Fruit fly (Drosophila melanogaster) whole organism, embryonic: ENCODE measurements around the gene CG3630.
A peak's percentile ranks its signal among the peaks of the same experiment; 100 is the strongest.

Experiments used
- Antp ChIP-seq: fragments of 200-800 bp; sonication (Bioruptor generic); optimal IDR thresholded peaks from 3 replicates; lab custom pipeline; 2016; ENCODE audit warnings: missing biosample characterization, missing genetic modification characterization
- B-H1 ChIP-seq: fragments of 200-800 bp; sonication (Bioruptor generic); IDR thresholded peaks from 3 replicates; pipeline ENCODE4 v1.3.6; 2022; ENCODE audit warnings: missing biosample characterization, missing genetic modification characterization
- CG10267 ChIP-seq: fragments of 200-800 bp; sonication (Bioruptor generic); optimal IDR thresholded peaks from 2 replicates; lab custom pipeline; 2018; ENCODE audit warnings: missing biosample characterization, mild to moderate bottlenecking, missing genetic modification characterization, moderate library complexity
- CG12659 ChIP-seq: fragments of 200-800 bp; sonication (Bioruptor generic); optimal IDR thresholded peaks from 3 replicates; lab custom pipeline; 2017; ENCODE audit warnings: mild to moderate bottlenecking, missing biosample characterization, missing genetic modification reagents, missing genetic modification characterization
- CG13894 ChIP-seq: fragments of 200-800 bp; sonication (Bioruptor generic); optimal IDR thresholded peaks from 3 replicates; lab custom pipeline; 2018; ENCODE audit warnings: missing biosample characterization, mild to moderate bottlenecking, missing genetic modification characterization, moderate library complexity
- CG14667 ChIP-seq: fragments of 200-800 bp; sonication (Bioruptor generic); IDR thresholded peaks from 2 replicates; pipeline ENCODE4 v1.3.6; 2022; ENCODE audit warnings: missing biosample characterization, missing genetic modification characterization
- CG1647 ChIP-seq: fragments of 200-800 bp; sonication (Bioruptor generic); optimal IDR thresholded peaks from 3 replicates; lab custom pipeline; 2016; ENCODE audit warnings: missing biosample characterization, missing genetic modification characterization
- CG16813 ChIP-seq: fragments of 200-800 bp; sonication (Bioruptor generic); IDR thresholded peaks from 3 replicates; pipeline ENCODE4 v1.3.6; 2022; ENCODE audit warnings: missing biosample characterization, missing genetic modification characterization; ENCODE audit not compliant: partially characterized antibody
- CG17361 ChIP-seq: fragments of 200-800 bp; sonication (Bioruptor generic); IDR thresholded peaks from 3 replicates; pipeline ENCODE4 v1.3.6; 2022; ENCODE audit warnings: missing biosample characterization, missing genetic modification characterization
- CG17829 ChIP-seq: fragments of 200-800 bp; optimal IDR thresholded peaks from 2 replicates; lab custom pipeline; 2019; ENCODE audit warnings: missing biosample characterization, mild to moderate bottlenecking, missing genetic modification characterization, moderate library complexity
- CG18262 ChIP-seq: fragments of 200-800 bp; optimal IDR thresholded peaks from 3 replicates; lab custom pipeline; 2019; ENCODE audit warnings: missing biosample characterization, mild to moderate bottlenecking, missing genetic modification characterization, moderate library complexity
- CG18476 ChIP-seq: fragments of 200-800 bp; sonication (Bioruptor generic); optimal IDR thresholded peaks from 2 replicates; lab custom pipeline; 2016; ENCODE audit warnings: missing biosample characterization, mild to moderate bottlenecking, missing genetic modification characterization
- CG2120 ChIP-seq: fragments of 200-800 bp; sonication (Bioruptor generic); optimal IDR thresholded peaks from 3 replicates; lab custom pipeline; 2016; ENCODE audit warnings: missing biosample characterization, missing genetic modification characterization
- CG7357 ChIP-seq: fragments of 200-800 bp; sonication (Bioruptor generic); IDR thresholded peaks from 3 replicates; pipeline ENCODE4 v1.3.6; 2022; ENCODE audit warnings: missing biosample characterization, missing genetic modification characterization
- CG7372 ChIP-seq: fragments of 200-800 bp; sonication (Bioruptor generic); IDR thresholded peaks from 2 replicates; pipeline ENCODE4 v1.3.6; 2022; ENCODE audit warnings: missing biosample characterization, missing genetic modification characterization
- CG7963 ChIP-seq: fragments of 200-800 bp; sonication (Bioruptor generic); IDR thresholded peaks from 3 replicates; pipeline ENCODE4 v1.3.6; 2022; ENCODE audit warnings: missing biosample characterization, missing genetic modification characterization; ENCODE audit not compliant: partially characterized antibody
- CG9437 ChIP-seq: fragments of 200-800 bp; sonication (Bioruptor generic); optimal IDR thresholded peaks from 2 replicates; lab custom pipeline; 2018; ENCODE audit warnings: missing biosample characterization, mild to moderate bottlenecking, missing genetic modification characterization
- CG9817 ChIP-seq: fragments of 200-800 bp; sonication (Bioruptor generic); optimal IDR thresholded peaks from 2 replicates; lab custom pipeline; 2018; ENCODE audit warnings: missing biosample characterization, mild to moderate bottlenecking, missing genetic modification characterization, moderate library complexity
- CrebB ChIP-seq: fragments of 200-800 bp; sonication (Bioruptor generic); optimal IDR thresholded peaks from 3 replicates; lab custom pipeline; 2018; ENCODE audit warnings: missing biosample characterization, mild to moderate bottlenecking, missing genetic modification characterization
- Dll ChIP-seq: fragments of 200-800 bp; sonication (Bioruptor generic); IDR thresholded peaks from 4 replicates; pipeline ENCODE4 v1.3.6; 2022; ENCODE audit warnings: missing biosample characterization, missing genetic modification characterization; ENCODE audit not compliant: partially characterized antibody
- Doc2 ChIP-seq: fragments of 200-800 bp; sonication (Bioruptor generic); IDR thresholded peaks from 2 replicates; pipeline ENCODE4 v1.3.6; 2022; ENCODE audit warnings: missing biosample characterization, missing genetic modification characterization
- Ets65A ChIP-seq: fragments of 200-800 bp; sonication (Bioruptor generic); peaks from one replicate; lab custom pipeline; 2016; ENCODE audit warnings: missing biosample characterization, missing genetic modification characterization
- Fer1 ChIP-seq: fragments of 200-800 bp; sonication (Bioruptor generic); optimal IDR thresholded peaks from 2 replicates; lab custom pipeline; 2017; ENCODE audit warnings: missing biosample characterization, mild to moderate bottlenecking, missing genetic modification characterization
- Fer3 ChIP-seq: fragments of 200-800 bp; sonication (Bioruptor generic); optimal IDR thresholded peaks from 2 replicates; lab custom pipeline; 2018; ENCODE audit warnings: missing biosample characterization, mild to moderate bottlenecking, missing genetic modification characterization, moderate library complexity
- Hr39 ChIP-seq: fragments of >200 bp; optimal IDR thresholded peaks from 2 replicates; lab custom pipeline; 2017
- Stat92E ChIP-seq, 3 experiments: fragments of >200 bp in 2 of 3; fragments of 200-800 bp in 1 of 3; sonication (Bioruptor generic) in 1 of 3; optimal IDR thresholded peaks; 2 replicates each; lab custom pipeline; 2017 to 2019; ENCODE audit warnings: missing biosample characterization in 3 of 3, missing genetic modification characterization in 3 of 3, mild to moderate bottlenecking in 1 of 3, moderate library complexity in 1 of 3
- Taf1 ChIP-seq: fragments of 200-800 bp; sonication (Bioruptor generic); IDR thresholded peaks from 2 replicates; pipeline ENCODE4 v1.3.6; 2022; ENCODE audit warnings: missing biosample characterization, missing genetic modification characterization
- Tbp ChIP-seq: fragments of >200 bp; optimal IDR thresholded peaks from 2 replicates; lab custom pipeline; 2018; ENCODE audit warnings: missing biosample characterization, missing genetic modification characterization
- Xrp1 ChIP-seq: fragments of 200-800 bp; sonication (Bioruptor generic); IDR thresholded peaks from 2 replicates; pipeline ENCODE4 v1.3.6; 2022; ENCODE audit warnings: missing biosample characterization, missing genetic modification characterization
- ab ChIP-seq: fragments of 200-800 bp; sonication (Bioruptor generic); optimal IDR thresholded peaks from 2 replicates; lab custom pipeline; 2016; ENCODE audit warnings: missing biosample characterization, missing genetic modification characterization
- ash1 ChIP-seq: fragments of 200-800 bp; sonication (Bioruptor generic); optimal IDR thresholded peaks from 2 replicates; lab custom pipeline; 2018; ENCODE audit warnings: missing biosample characterization, mild to moderate bottlenecking, missing genetic modification characterization
- bcd ChIP-seq: fragments of 200-800 bp; sonication (Bioruptor generic); optimal IDR thresholded peaks from 2 replicates; lab custom pipeline; 2017; ENCODE audit warnings: missing biosample characterization, mild to moderate bottlenecking, missing genetic modification characterization
- cas ChIP-seq: fragments of 200-800 bp; sonication (Bioruptor generic); IDR thresholded peaks from 2 replicates; pipeline ENCODE4 v1.3.6; 2022; ENCODE audit warnings: missing biosample characterization, missing genetic modification characterization
- danr ChIP-seq: fragments of 200-800 bp; sonication (Bioruptor generic); IDR thresholded peaks from 2 replicates; pipeline ENCODE4 v1.3.6; 2022; ENCODE audit warnings: missing biosample characterization, missing genetic modification characterization
- fru ChIP-seq: fragments of >200 bp; optimal IDR thresholded peaks from 2 replicates; lab custom pipeline; 2017
- fu2 ChIP-seq: fragments of 200-800 bp; sonication (Bioruptor generic); optimal IDR thresholded peaks from 2 replicates; lab custom pipeline; 2016; ENCODE audit warnings: missing biosample characterization, missing genetic modification characterization
- gem ChIP-seq: fragments of 200-800 bp; sonication (Bioruptor generic); optimal IDR thresholded peaks from 2 replicates; lab custom pipeline; 2019; ENCODE audit warnings: missing biosample characterization, mild to moderate bottlenecking, missing genetic modification characterization, moderate library complexity
- grn ChIP-seq: fragments of 200-800 bp; sonication (Bioruptor generic); optimal IDR thresholded peaks from 3 replicates; lab custom pipeline; 2017; ENCODE audit warnings: missing biosample characterization, missing genetic modification characterization
- hbn ChIP-seq: fragments of 200-800 bp; sonication (Bioruptor generic); IDR thresholded peaks from 2 replicates; pipeline ENCODE4 v1.3.6; 2022; ENCODE audit warnings: missing biosample characterization, missing genetic modification characterization; ENCODE audit not compliant: partially characterized antibody
- her ChIP-seq: fragments of 200-800 bp; sonication (Bioruptor generic); optimal IDR thresholded peaks from 2 replicates; lab custom pipeline; 2016; ENCODE audit warnings: missing biosample characterization, missing genetic modification characterization
- hkb ChIP-seq, 2 experiments: fragments of 200-800 bp in 1 of 2; fragments of >200 bp in 1 of 2; sonication (Bioruptor generic) in 1 of 2; IDR thresholded peaks in 1 of 2; optimal IDR thresholded peaks in 1 of 2; 2 replicates each; pipeline versions ENCODE4 v1.3.6 to Lab custom; 2017 to 2022; ENCODE audit warnings: missing biosample characterization in 1 of 2, missing genetic modification characterization in 1 of 2
- lilli ChIP-seq: fragments of 200-800 bp; sonication (Bioruptor generic); optimal IDR thresholded peaks from 3 replicates; lab custom pipeline; 2016; ENCODE audit warnings: missing biosample characterization, missing genetic modification characterization
- luna ChIP-seq: fragments of 200-800 bp; sonication (Bioruptor generic); optimal IDR thresholded peaks from 2 replicates; lab custom pipeline; 2016; ENCODE audit warnings: missing biosample characterization, missing genetic modification characterization
- mam ChIP-seq: fragments of 200-800 bp; sonication (Bioruptor generic); optimal IDR thresholded peaks from 3 replicates; lab custom pipeline; 2016; ENCODE audit warnings: missing biosample characterization, missing genetic modification characterization
- pb ChIP-seq: fragments of 200-800 bp; sonication (Bioruptor generic); optimal IDR thresholded peaks from 3 replicates; lab custom pipeline; 2016; ENCODE audit warnings: missing biosample characterization, missing genetic modification characterization
- repo ChIP-seq: fragments of 200-800 bp; sonication (Bioruptor generic); optimal IDR thresholded peaks from 2 replicates; lab custom pipeline; 2016; ENCODE audit warnings: missing biosample characterization, missing genetic modification characterization
- shn ChIP-seq: fragments of 200-800 bp; sonication (Bioruptor generic); optimal IDR thresholded peaks from 3 replicates; lab custom pipeline; 2016; ENCODE audit warnings: missing biosample characterization, missing genetic modification characterization
- zen2 ChIP-seq: fragments of 200-800 bp; sonication (Bioruptor generic); IDR thresholded peaks from 3 replicates; pipeline ENCODE4 v1.3.6; 2022; ENCODE audit warnings: missing biosample characterization, missing genetic modification characterization; ENCODE audit not compliant: partially characterized antibody

The CG3630 gene

dm6 chrX:2145690-2146470, 16.1 kb upstream of the CG3630 start (continued):
- TF ChIP-seq her (GFP tag; lab: Kevin White, UChicago) (peak; percentile 0), fru (lab: Kevin White, UChicago) (no peak), CG9817 (tag; lab: Kevin White, UChicago) (peak; percentile 31), CG7963 (GFP tag; lab: Robert Waterston, UW) (0 out of 3 replicates have a peak, but pooled peaks have one; percentile 45), Stat92E (GFP tag; optimal IDR thresholded peaks at IDR 0.05; lab: Kevin White, UChicago) (peak in 1 of 3 experiments; percentile 3), CG16813 (GFP tag; lab: Robert Waterston, UW) (peak; percentile 77), Fer3 (peak; percentile 7), bcd (peak; percentile 42), gem (tag; lab: Kevin White, UChicago) (peak; percentile 53), CG12659 (GFP tag; lab: Kevin White, UChicago) (peak; percentile 21), hbn (GFP tag; lab: Robert Waterston, UW) (peak; percentile 60), CrebB (tag; lab: Kevin White, UChicago) (peak; percentile 32), mam (GFP tag; lab: Kevin White, UChicago) (peak; percentile 31), CG10267 (tag; lab: Kevin White, UChicago) (peak; percentile 15), CG18262 (tag; lab: Kevin White, UChicago) (peak; percentile 37), zen2 (GFP tag; lab: Robert Waterston, UW) (peak; percentile 72; the same call in 1 of the 3 replicates), Doc2 (GFP tag; lab: Robert Waterston, UW) (no peak), Tbp (GFP tag; lab: Kevin White, UChicago) (no peak), ab (GFP tag; lab: Kevin White, UChicago) (no peak), CG17361 (GFP tag; lab: Robert Waterston, UW) (peak; percentile 51; the same call in 1 of the 3 replicates), CG14667 (GFP tag; lab: Robert Waterston, UW) (0 out of 2 replicates have a peak, but pooled peaks have one; percentile 5), fu2 (GFP tag; lab: Kevin White, UChicago) (peak; percentile 30), CG18476 (peak; percentile 33), CG1647 (GFP tag; lab: Kevin White, UChicago) (no peak), lilli (GFP tag; lab: Kevin White, UChicago) (peak; percentile 37), pb (peak; percentile 19), hkb (optimal IDR thresholded peaks at IDR 0.05; lab: Kevin White, UChicago) (no peak), hkb (GFP tag; IDR thresholded peaks at IDR 0.05; lab: Robert Waterston, UW) (0 out of 2 replicates have a peak, but pooled peaks have one; percentile 29), shn (peak; percentile 22), Xrp1 (0 out of 2 replicates have a peak, but pooled peaks have one; percentile 5), CG7372 (peak; percentile 40; the same call in 1 of the 2 replicates), repo (GFP tag; lab: Kevin White, UChicago) (peak; percentile 5), CG13894 (tag; lab: Kevin White, UChicago) (peak; percentile 42), B-H1 (GFP tag; lab: Robert Waterston, UW) (no peak), Fer1 (peak; percentile 29), Dll (GFP tag; lab: Robert Waterston, UW) (peak; percentile 90), danr (GFP tag; lab: Robert Waterston, UW) (0 out of 2 replicates have a peak, but pooled peaks have one; percentile 20), Antp (GFP tag; lab: Kevin White, UChicago) (peak; percentile 27), Taf1 (GFP tag; lab: Robert Waterston, UW) (0 out of 2 replicates have a peak, but pooled peaks have one; percentile 35), grn (GFP tag; lab: Kevin White, UChicago) (peak; percentile 7), luna (peak; percentile 27), Ets65A (GFP tag; lab: Kevin White, UChicago) (peak; percentile 89), CG17829 (tag; lab: Kevin White, UChicago) (no peak), Hr39 (lab: Kevin White, UChicago) (no peak), CG9437 (GFP tag; lab: Kevin White, UChicago) (peak; percentile 9), CG2120 (peak; percentile 47), ash1 (no peak), CG7357 (peak; percentile 38; the same call in 1 of the 3 replicates), cas (0 out of 2 replicates have a peak, but pooled peaks have one; percentile 13)
